Fruit fly (Drosophila melanogaster) whole organism, embryonic: Measurements from ENCODE around the gene CG9676.

ENCODE experiments used
- Bgb ChIP-seq: fragments of 200-800 bp; sonication (Bioruptor generic); IDR thresholded peaks from 2 replicates; pipeline ENCODE4 v1.3.6; 2022; ENCODE audit warnings: missing biosample characterization, missing genetic modification characterization; ENCODE audit not compliant: partially characterized antibody
- BtbVII ChIP-seq: fragments of 200-800 bp; sonication (Bioruptor generic); optimal IDR thresholded peaks from 3 replicates; lab custom pipeline; 2017; ENCODE audit warnings: missing biosample characterization, mild to moderate bottlenecking, missing genetic modification characterization
- CG10267 ChIP-seq: fragments of 200-800 bp; sonication (Bioruptor generic); optimal IDR thresholded peaks from 2 replicates; lab custom pipeline; 2018; ENCODE audit warnings: missing biosample characterization, mild to moderate bottlenecking, missing genetic modification characterization, moderate library complexity
- CG10366 ChIP-seq: fragments of 200-800 bp; sonication (Bioruptor generic); IDR thresholded peaks from 2 replicates; pipeline ENCODE4 v1.3.6; 2022; ENCODE audit warnings: missing biosample characterization, missing genetic modification characterization
- CG10959 ChIP-seq: fragments of 200-800 bp; sonication (Bioruptor generic); IDR thresholded peaks from 2 replicates; pipeline ENCODE4 v1.3.6; 2022; ENCODE audit warnings: missing biosample characterization, missing genetic modification characterization
- CG11504 ChIP-seq: fragments of 200-800 bp; sonication (Bioruptor generic); optimal IDR thresholded peaks from 3 replicates; lab custom pipeline; 2019; ENCODE audit warnings: missing biosample characterization, mild to moderate bottlenecking, missing genetic modification characterization, moderate library complexity
- CG12391 ChIP-seq: fragments of 200-800 bp; sonication (Bioruptor generic); optimal IDR thresholded peaks from 3 replicates; lab custom pipeline; 2018; ENCODE audit warnings: missing biosample characterization, mild to moderate bottlenecking, missing genetic modification characterization, moderate library complexity
- CG12659 ChIP-seq: fragments of 200-800 bp; sonication (Bioruptor generic); optimal IDR thresholded peaks from 3 replicates; lab custom pipeline; 2017; ENCODE audit warnings: mild to moderate bottlenecking, missing biosample characterization, missing genetic modification reagents, missing genetic modification characterization
- CG13287 ChIP-seq: fragments of 200-800 bp; sonication (Bioruptor generic); IDR thresholded peaks from 2 replicates; pipeline ENCODE4 v1.3.6; 2022; ENCODE audit warnings: missing biosample characterization, missing genetic modification characterization; ENCODE audit not compliant: partially characterized antibody
- CG13624 ChIP-seq: fragments of 200-800 bp; sonication (Bioruptor generic); optimal IDR thresholded peaks from 2 replicates; lab custom pipeline; 2016; ENCODE audit warnings: missing biosample characterization, missing genetic modification characterization
- CG14710 ChIP-seq: fragments of 200-800 bp; sonication (Bioruptor generic); optimal IDR thresholded peaks from 3 replicates; lab custom pipeline; 2019; ENCODE audit warnings: missing biosample characterization, mild to moderate bottlenecking, missing genetic modification characterization, moderate library complexity
- CG16813 ChIP-seq: fragments of 200-800 bp; sonication (Bioruptor generic); IDR thresholded peaks from 3 replicates; pipeline ENCODE4 v1.3.6; 2022; ENCODE audit warnings: missing biosample characterization, missing genetic modification characterization; ENCODE audit not compliant: partially characterized antibody
- CG2712 ChIP-seq: fragments of 200-800 bp; optimal IDR thresholded peaks from 3 replicates; lab custom pipeline; 2019; ENCODE audit warnings: missing biosample characterization, mild to moderate bottlenecking, missing genetic modification characterization, moderate library complexity
- CG34224 ChIP-seq: fragments of 200-800 bp; sonication (Bioruptor generic); IDR thresholded peaks from 3 replicates; pipeline ENCODE4 v1.3.6; 2022; ENCODE audit warnings: missing biosample characterization, missing genetic modification characterization; ENCODE audit not compliant: partially characterized antibody
- CG3847 ChIP-seq: fragments of 200-800 bp; sonication (Bioruptor generic); IDR thresholded peaks from 2 replicates; pipeline ENCODE4 v1.3.6; 2022; ENCODE audit warnings: missing biosample characterization, missing genetic modification characterization
- CG9437 ChIP-seq: fragments of 200-800 bp; sonication (Bioruptor generic); optimal IDR thresholded peaks from 2 replicates; lab custom pipeline; 2018; ENCODE audit warnings: missing biosample characterization, mild to moderate bottlenecking, missing genetic modification characterization
- Dad ChIP-seq: fragments of 200-800 bp; sonication (Bioruptor generic); optimal IDR thresholded peaks from 3 replicates; lab custom pipeline; 2016; ENCODE audit warnings: missing biosample characterization, missing genetic modification characterization
- Dp ChIP-seq: fragments of 200-800 bp; sonication (Bioruptor generic); optimal IDR thresholded peaks from 2 replicates; lab custom pipeline; 2018; ENCODE audit warnings: missing biosample characterization, mild to moderate bottlenecking, missing genetic modification characterization, moderate library complexity
- Fer3 ChIP-seq: fragments of 200-800 bp; sonication (Bioruptor generic); optimal IDR thresholded peaks from 2 replicates; lab custom pipeline; 2018; ENCODE audit warnings: missing biosample characterization, mild to moderate bottlenecking, missing genetic modification characterization, moderate library complexity
- HLH54F ChIP-seq: fragments of 200-800 bp; sonication (Bioruptor generic); optimal IDR thresholded peaks from 3 replicates; lab custom pipeline; 2016; ENCODE audit warnings: missing biosample characterization, missing genetic modification characterization
- Lpt ChIP-seq: fragments of >200 bp; optimal IDR thresholded peaks from 2 replicates; lab custom pipeline; 2018; ENCODE audit warnings: missing biosample characterization, missing genetic modification characterization
- MESR4 ChIP-seq: fragments of 200-800 bp; sonication (Bioruptor generic); optimal IDR thresholded peaks from 2 replicates; lab custom pipeline; 2018; ENCODE audit warnings: missing biosample characterization, mild to moderate bottlenecking, missing genetic modification characterization, moderate library complexity
- Oli ChIP-seq: fragments of 200-800 bp; sonication (Bioruptor generic); optimal IDR thresholded peaks from 2 replicates; lab custom pipeline; 2018; ENCODE audit warnings: missing biosample characterization, mild to moderate bottlenecking, missing genetic modification characterization, moderate library complexity
- Opbp ChIP-seq: fragments of 200-800 bp; sonication (Bioruptor generic); IDR thresholded peaks from 3 replicates; pipeline ENCODE4 v1.3.6; 2022; ENCODE audit warnings: missing biosample characterization, missing genetic modification characterization; ENCODE audit not compliant: partially characterized antibody
- PHDP ChIP-seq: fragments of 200-800 bp; sonication (Bioruptor generic); optimal IDR thresholded peaks from 3 replicates; lab custom pipeline; 2018; ENCODE audit warnings: missing biosample characterization, mild to moderate bottlenecking, missing genetic modification characterization, moderate library complexity
- Ssrp ChIP-seq: fragments of 200-800 bp; sonication (Bioruptor generic); optimal IDR thresholded peaks from 2 replicates; lab custom pipeline; 2018; ENCODE audit warnings: missing biosample characterization, mild to moderate bottlenecking, missing genetic modification characterization, moderate library complexity
- ato ChIP-seq: fragments of 200-800 bp; sonication (Bioruptor generic); IDR thresholded peaks from 2 replicates; pipeline ENCODE4 v1.3.6; 2022; ENCODE audit warnings: missing biosample characterization, missing genetic modification characterization; ENCODE audit not compliant: partially characterized antibody
- bbx ChIP-seq: fragments of 200-800 bp; sonication (Bioruptor generic); IDR thresholded peaks from 2 replicates; pipeline ENCODE4 v1.3.6; 2022; ENCODE audit warnings: missing biosample characterization, missing genetic modification characterization; ENCODE audit not compliant: partially characterized antibody
- cad ChIP-seq: fragments of >200 bp; optimal IDR thresholded peaks from 2 replicates; lab custom pipeline; 2017; ENCODE audit warnings: missing biosample characterization, missing genetic modification characterization
- chm ChIP-seq: fragments of 200-800 bp; sonication (Bioruptor generic); IDR thresholded peaks from 2 replicates; pipeline ENCODE4 v1.3.6; 2022; ENCODE audit warnings: missing biosample characterization, missing genetic modification characterization
- dan ChIP-seq: fragments of 200-800 bp; sonication (Bioruptor generic); IDR thresholded peaks from 2 replicates; pipeline ENCODE4 v1.3.6; 2022; ENCODE audit warnings: missing biosample characterization, missing genetic modification characterization
- danr ChIP-seq: fragments of 200-800 bp; sonication (Bioruptor generic); IDR thresholded peaks from 2 replicates; pipeline ENCODE4 v1.3.6; 2022; ENCODE audit warnings: missing biosample characterization, missing genetic modification characterization
- dmrt11E ChIP-seq: fragments of 200-800 bp; sonication (Bioruptor generic); optimal IDR thresholded peaks from 3 replicates; lab custom pipeline; 2018; ENCODE audit warnings: missing biosample characterization, mild to moderate bottlenecking, missing genetic modification characterization, moderate library complexity
- en ChIP-seq: fragments of 200-800 bp; sonication (Bioruptor generic); optimal IDR thresholded peaks from 2 replicates; lab custom pipeline; 2016; ENCODE audit warnings: missing biosample characterization, missing genetic modification characterization
- gem ChIP-seq: fragments of 200-800 bp; sonication (Bioruptor generic); optimal IDR thresholded peaks from 2 replicates; lab custom pipeline; 2019; ENCODE audit warnings: missing biosample characterization, mild to moderate bottlenecking, missing genetic modification characterization, moderate library complexity
- insv ChIP-seq, 2 experiments: fragments of 200-800 bp; sonication (Bioruptor generic); optimal IDR thresholded peaks; 3 replicates each; lab custom pipeline; 2016 to 2018; ENCODE audit warnings: missing biosample characterization in 2 of 2, missing genetic modification characterization in 2 of 2
- jigr1 ChIP-seq: fragments of 200-800 bp; sonication (Bioruptor generic); IDR thresholded peaks from 3 replicates; pipeline ENCODE4 v1.3.6; 2022; ENCODE audit warnings: missing biosample characterization, missing genetic modification characterization
- lilli ChIP-seq: fragments of 200-800 bp; sonication (Bioruptor generic); optimal IDR thresholded peaks from 3 replicates; lab custom pipeline; 2016; ENCODE audit warnings: missing biosample characterization, missing genetic modification characterization
- lola ChIP-seq, 3 experiments: fragments of >200 bp in 2 of 3; fragments of 200-800 bp in 1 of 3; sonication (Bioruptor generic) in 1 of 3; optimal IDR thresholded peaks; 2 replicates each; lab custom pipeline; 2017 to 2019; ENCODE audit warnings: missing biosample characterization in 3 of 3, missing genetic modification characterization in 3 of 3, mild to moderate bottlenecking in 1 of 3, moderate library complexity in 1 of 3
- onecut ChIP-seq: fragments of 200-800 bp; sonication (Bioruptor generic); IDR thresholded peaks from 2 replicates; pipeline ENCODE4 v1.3.6; 2022; ENCODE audit warnings: missing biosample characterization, missing genetic modification characterization
- pita ChIP-seq: fragments of 200-800 bp; sonication (Bioruptor generic); optimal IDR thresholded peaks from 2 replicates; lab custom pipeline; 2017; ENCODE audit warnings: missing biosample characterization, mild to moderate bottlenecking, missing genetic modification characterization
- salm ChIP-seq: fragments of 200-800 bp; sonication (Bioruptor generic); optimal IDR thresholded peaks from 2 replicates; lab custom pipeline; 2018; ENCODE audit warnings: missing biosample characterization, mild to moderate bottlenecking, missing genetic modification characterization
- schlank ChIP-seq: fragments of 200-800 bp; sonication (Bioruptor generic); optimal IDR thresholded peaks from 2 replicates; lab custom pipeline; 2018; ENCODE audit warnings: missing biosample characterization, mild to moderate bottlenecking, missing genetic modification characterization
- sob ChIP-seq: fragments of 200-800 bp; sonication (Bioruptor generic); IDR thresholded peaks from 2 replicates; pipeline ENCODE4 v1.3.6; 2022; ENCODE audit warnings: missing biosample characterization, missing genetic modification characterization
- sug ChIP-seq: fragments of 200-800 bp; optimal IDR thresholded peaks from 2 replicates; lab custom pipeline; 2019; ENCODE audit warnings: missing biosample characterization, mild to moderate bottlenecking, missing genetic modification characterization, moderate library complexity
- tio ChIP-seq: fragments of 200-800 bp; sonication (Bioruptor generic); optimal IDR thresholded peaks from 2 replicates; lab custom pipeline; 2017; ENCODE audit warnings: missing biosample characterization, missing genetic modification characterization, inconsistent platforms
- ttk ChIP-seq: fragments of 200-800 bp; sonication (Bioruptor generic); IDR thresholded peaks from 2 replicates; pipeline ENCODE4 v2.1.2; 2022; ENCODE audit warnings: missing biosample characterization, missing genetic modification characterization
- unc-4 ChIP-seq: fragments of 200-800 bp; sonication (Bioruptor generic); IDR thresholded peaks from 2 replicates; pipeline ENCODE4 v1.3.6; 2022; ENCODE audit warnings: missing biosample characterization, missing genetic modification characterization; ENCODE audit not compliant: partially characterized antibody
- unpg ChIP-seq: fragments of 200-800 bp; sonication (Bioruptor generic); optimal IDR thresholded peaks from 3 replicates; lab custom pipeline; 2018; ENCODE audit warnings: missing biosample characterization, mild to moderate bottlenecking, missing genetic modification characterization, moderate library complexity
- zen2 ChIP-seq: fragments of 200-800 bp; sonication (Bioruptor generic); IDR thresholded peaks from 3 replicates; pipeline ENCODE4 v1.3.6; 2022; ENCODE audit warnings: missing biosample characterization, missing genetic modification characterization; ENCODE audit not compliant: partially characterized antibody

CG9676 gene

DNA sequence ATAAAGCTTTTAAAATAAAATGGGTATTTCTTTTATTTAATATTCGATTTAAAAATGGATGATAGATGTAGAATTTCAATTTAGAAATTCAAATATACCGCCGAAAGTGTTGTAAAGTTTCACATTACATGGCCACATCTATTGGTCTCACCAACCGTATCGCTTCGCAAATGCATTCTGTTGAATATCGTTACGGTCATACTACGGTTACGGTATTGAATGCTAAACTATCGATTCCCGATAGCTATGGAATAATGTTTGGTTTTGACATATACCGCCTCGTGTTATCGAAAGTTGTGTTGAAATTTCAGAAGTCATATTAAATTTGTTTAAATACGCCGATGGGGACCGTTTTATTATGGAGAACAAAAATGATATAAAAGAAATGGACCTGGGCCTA is 48.9 kb downstream of the CG9676 start, which contains the start of the genes CG32573 and CG42512:
Gene CG32573 (plus strand): TSS at position 279 of the 400 bp plus-strand sequence.
Gene CG42512 (plus strand): TSS at position 279 of the 400 bp plus-strand sequence.
- TF ChIP-seq zen2 (GFP tag; lab: Robert Waterston, UW) (peak; percentile 69), schlank (tag; lab: Kevin White, UChicago) (no peak), dmrt11E (tag; lab: Kevin White, UChicago) (no peak), BtbVII (no peak), Ssrp (tag; lab: Kevin White, UChicago) (no peak), sug (tag; lab: Kevin White, UChicago) (no peak), CG11504 (tag; lab: Kevin White, UChicago) (no peak), sob (GFP tag; lab: Robert Waterston, UW) (0 out of 2 replicates have a peak, but pooled peaks have one; percentile 23), CG13287 (GFP tag; lab: Robert Waterston, UW) (peak; percentile 83), unc-4 (GFP tag; lab: Robert Waterston, UW) (peak; percentile 71), chm (GFP tag; lab: Robert Waterston, UW) (no peak), Lpt (no peak), CG2712 (tag; lab: Kevin White, UChicago) (peak; percentile 12), PHDP (tag; lab: Kevin White, UChicago) (no peak), cad (GFP tag; lab: Kevin White, UChicago) (no peak), insv (GFP tag; optimal IDR thresholded peaks at IDR 0.05; lab: Kevin White, UChicago) (peak in 1 of 2 experiments; percentile 71), dan (GFP tag; lab: Robert Waterston, UW) (no peak), lola (GFP tag; optimal IDR thresholded peaks at IDR 0.05; lab: Kevin White, UChicago) (no peak), jigr1 (GFP tag; lab: Robert Waterston, UW) (no peak), CG3847 (peak; percentile 60), CG12659 (GFP tag; lab: Kevin White, UChicago) (peak; percentile 43), CG13624 (GFP tag; lab: Kevin White, UChicago) (peak; percentile 1), danr (GFP tag; lab: Robert Waterston, UW) (no peak), CG10267 (tag; lab: Kevin White, UChicago) (peak; percentile 91), Bgb (GFP tag; lab: Robert Waterston, UW) (peak; percentile 79), Dp (peak; percentile 95), CG14710 (tag; lab: Kevin White, UChicago) (peak; percentile 63), CG12391 (peak; percentile 23), salm (tag; lab: Kevin White, UChicago) (no peak), HLH54F (GFP tag; lab: Kevin White, UChicago) (no peak), Opbp (peak; percentile 84; the same call in 2 of the 3 replicates), CG34224 (GFP tag; lab: Robert Waterston, UW) (peak; percentile 79), bbx (peak; percentile 78), Fer3 (tag; lab: Kevin White, UChicago) (no peak), CG16813 (peak; percentile 67), ttk (GFP tag; lab: Robert Waterston, UW) (no peak), unpg (GFP tag; lab: Kevin White, UChicago) (no peak), en (no peak), lilli (GFP tag; lab: Kevin White, UChicago) (no peak), CG9437 (GFP tag; lab: Kevin White, UChicago) (peak; percentile 77), pita (peak; percentile 24), Dad (no peak), gem (tag; lab: Kevin White, UChicago) (no peak), onecut (GFP tag; lab: Robert Waterston, UW) (no peak), CG10366 (no peak), CG10959 (GFP tag; lab: Robert Waterston, UW) (no peak), MESR4 (GFP tag; lab: Kevin White, UChicago) (peak; percentile 11), tio (GFP tag; lab: Kevin White, UChicago) (no peak), Oli (tag; lab: Kevin White, UChicago) (no peak), ato (GFP tag; lab: Robert Waterston, UW) (peak; percentile 48; the same call in 1 of the 2 replicates)
